Worm (Caenorhabditis elegans) whole organism, L4 larva: ENCODE results near the gene B0334.20.

Experiments used
- D1046.2 ChIP-seq: fragments of 200-800 bp; sonication (Bioruptor generic); IDR thresholded peaks from 2 replicates; pipeline ENCODE4 v1.3.6; 2022; ENCODE audit warnings: missing genetic modification characterization, missing compliant biosample characterization
- F44E2.7 ChIP-seq: fragments of 200-800 bp; sonication (Bioruptor generic); IDR thresholded peaks from 2 replicates; pipeline ENCODE4 v2.1.2; 2022; ENCODE audit warnings: missing genetic modification characterization, missing compliant biosample characterization
- F49E8.2 ChIP-seq: sonication (generic microtip); optimal IDR thresholded peaks from 2 replicates; lab custom pipeline; 2016; ENCODE audit warnings: missing compliant biosample characterization, mild to moderate bottlenecking, missing genetic modification characterization, borderline replicate concordance
- R02D3.7 ChIP-seq: fragments of 150-350 bp; sonication (generic microtip); optimal IDR thresholded peaks from 3 replicates; lab custom pipeline; 2014; ENCODE audit warnings: missing biosample characterization, missing genetic modification characterization
- Y105C5A.15 ChIP-seq: fragments of 200-800 bp; sonication (Bioruptor generic); IDR thresholded peaks from 2 replicates; pipeline ENCODE4 v1.3.6; 2022; ENCODE audit warnings: missing genetic modification characterization, missing compliant biosample characterization
- ZK337.2 ChIP-seq: fragments of 200-800 bp; sonication (Bioruptor generic); IDR thresholded peaks from 2 replicates; pipeline ENCODE4 v1.3.6; 2022; ENCODE audit warnings: missing genetic modification reagents, missing genetic modification characterization, missing compliant biosample characterization
- ama-1 ChIP-seq: fragments of 150-350 bp; optimal IDR thresholded peaks from 2 replicates; lab custom pipeline; 2014; ENCODE audit warnings: inconsistent platforms, mixed read lengths
- arid-1 ChIP-seq: fragments of 200-800 bp; sonication (Bioruptor generic); conservative IDR thresholded peaks from 2 replicates; pipeline ENCODE4 v1.3.6; 2022; ENCODE audit warnings: missing genetic modification reagents, missing genetic modification characterization, missing compliant biosample characterization
- attf-4 ChIP-seq: sonication (generic microtip); optimal IDR thresholded peaks from 3 replicates; lab custom pipeline; 2017; ENCODE audit warnings: missing biosample characterization, missing genetic modification characterization
- ceh-32 ChIP-seq: sonication (generic microtip); optimal IDR thresholded peaks from 2 replicates; lab custom pipeline; 2016; ENCODE audit warnings: mild to moderate bottlenecking, missing genetic modification characterization, missing compliant biosample characterization; ENCODE audit not compliant: poor library complexity
- daf-16 ChIP-seq, 3 experiments: sonication (generic microtip); optimal IDR thresholded peaks; 2 replicates each; lab custom pipeline; 2016 to 2017; ENCODE audit warnings: missing genetic modification characterization in 3 of 3, missing genetic modification reagents in 3 of 3, mild to moderate bottlenecking in 2 of 3, missing compliant biosample characterization in 2 of 3, missing biosample characterization in 1 of 3, moderate library complexity in 1 of 3
- daf-19 ChIP-seq: fragments of 200-800 bp; sonication (Bioruptor generic); conservative IDR thresholded peaks from 2 replicates; pipeline ENCODE4 v1.3.6; 2022; ENCODE audit warnings: missing genetic modification characterization, missing compliant biosample characterization
- dmd-6 ChIP-seq: fragments of 200-800 bp; sonication (Bioruptor generic); IDR thresholded peaks from 2 replicates; pipeline ENCODE4 v1.3.6; 2022; ENCODE audit warnings: missing genetic modification reagents, missing genetic modification characterization, missing compliant biosample characterization
- dmd-8 ChIP-seq: fragments of 200-800 bp; sonication (Bioruptor generic); IDR thresholded peaks from 2 replicates; pipeline ENCODE4 v1.3.6; 2022; ENCODE audit warnings: missing genetic modification characterization, missing compliant biosample characterization
- dpl-1 ChIP-seq: fragments of 150-350 bp; optimal IDR thresholded peaks from 2 replicates; lab custom pipeline; 2014; ENCODE audit warnings: missing biosample characterization, missing genetic modification reagents, missing genetic modification characterization
- egl-27 ChIP-seq: sonication (generic microtip); optimal IDR thresholded peaks from 3 replicates; lab custom pipeline; 2017; ENCODE audit warnings: missing biosample characterization, missing genetic modification reagents, missing genetic modification characterization
- fkh-10 ChIP-seq: fragments of 150-350 bp; optimal IDR thresholded peaks from 2 replicates; lab custom pipeline; 2014; ENCODE audit warnings: missing biosample characterization, missing genetic modification reagents, missing genetic modification characterization
- fos-1 ChIP-seq: fragments of 150-350 bp; optimal IDR thresholded peaks from 2 replicates; lab custom pipeline; 2014; ENCODE audit warnings: missing biosample characterization, missing genetic modification characterization
- gei-8 ChIP-seq: fragments of 200-800 bp; sonication (Bioruptor generic); optimal IDR thresholded peaks from 2 replicates; lab custom pipeline; 2018; ENCODE audit warnings: mild to moderate bottlenecking, missing genetic modification characterization, missing compliant biosample characterization
- hif-1 ChIP-seq, 2 experiments: sonication (generic microtip); optimal IDR thresholded peaks; 2 replicates each; lab custom pipeline; 2016 to 2017; ENCODE audit warnings: missing compliant biosample characterization in 2 of 2, missing genetic modification characterization in 2 of 2, missing genetic modification reagents in 2 of 2, missing genotype in 2 of 2, mild to moderate bottlenecking in 1 of 2
- hlh-11 ChIP-seq: fragments of 200-800 bp; sonication (Bioruptor generic); optimal IDR thresholded peaks from 2 replicates; lab custom pipeline; 2018; ENCODE audit warnings: mild to moderate bottlenecking, missing genetic modification characterization, missing compliant biosample characterization
- hlh-30 ChIP-seq: sonication (generic microtip); optimal IDR thresholded peaks from 2 replicates; lab custom pipeline; 2017; ENCODE audit warnings: antibody characterized with exemption, mild to moderate bottlenecking, missing genetic modification characterization, missing compliant biosample characterization; ENCODE audit not compliant: insufficient read depth
- hmg-1.1 ChIP-seq: fragments of 200-800 bp; sonication (Bioruptor generic); IDR thresholded peaks from 2 replicates; pipeline ENCODE4 v1.3.6; 2022; ENCODE audit warnings: missing genetic modification reagents, missing genetic modification characterization, missing compliant biosample characterization
- jun-1 ChIP-seq: fragments of 150-350 bp; optimal IDR thresholded peaks from 2 replicates; lab custom pipeline; 2014; ENCODE audit warnings: missing biosample characterization, missing genetic modification reagents, missing genetic modification characterization
- lin-39 ChIP-seq: fragments of 150-350 bp; optimal IDR thresholded peaks from 2 replicates; lab custom pipeline; 2014; ENCODE audit warnings: missing biosample characterization, missing genetic modification reagents, missing genetic modification characterization
- lir-3 ChIP-seq: sonication (generic microtip); optimal IDR thresholded peaks from 2 replicates; lab custom pipeline; 2016; ENCODE audit warnings: mild to moderate bottlenecking, missing genetic modification characterization, missing compliant biosample characterization
- lsy-2 ChIP-seq, 2 experiments: fragments of 150-350 bp in 1 of 2; sonication (generic microtip) in 1 of 2; optimal IDR thresholded peaks; 2 replicates each; lab custom pipeline; 2014 to 2017; ENCODE audit warnings: missing biosample characterization in 2 of 2, missing genetic modification characterization in 2 of 2
- mdl-1 ChIP-seq, 2 experiments: fragments of 150-350 bp in 1 of 2; sonication (generic microtip) in 1 of 2; optimal IDR thresholded peaks; 2 replicates each; lab custom pipeline; 2014 to 2017; ENCODE audit warnings: missing biosample characterization in 2 of 2, missing genetic modification characterization in 2 of 2
- mes-2 ChIP-seq: sonication (generic microtip); optimal IDR thresholded peaks from 2 replicates; lab custom pipeline; 2016; ENCODE audit warnings: missing genotype, mild to moderate bottlenecking, missing genetic modification characterization, missing compliant biosample characterization; ENCODE audit not compliant: poor library complexity, severe bottlenecking
- nhr-237 ChIP-seq: sonication (generic microtip); optimal IDR thresholded peaks from 2 replicates; lab custom pipeline; 2017; ENCODE audit warnings: missing biosample characterization, missing genetic modification characterization
- nhr-28 ChIP-seq: fragments of 150-350 bp; optimal IDR thresholded peaks from 2 replicates; lab custom pipeline; 2014; ENCODE audit warnings: missing biosample characterization, missing genetic modification characterization
- nhr-77 ChIP-seq: fragments of 150-350 bp; optimal IDR thresholded peaks from 2 replicates; lab custom pipeline; 2014; ENCODE audit warnings: missing biosample characterization, missing genetic modification characterization
- pqm-1 ChIP-seq: sonication (generic microtip); optimal IDR thresholded peaks from 2 replicates; lab custom pipeline; 2017; ENCODE audit warnings: missing biosample characterization, missing genetic modification characterization
- saeg-2 ChIP-seq: fragments of 200-800 bp; sonication (Bioruptor generic); IDR thresholded peaks from 2 replicates; pipeline ENCODE4 v1.3.6; 2022; ENCODE audit warnings: missing genetic modification reagents, missing genetic modification characterization, missing compliant biosample characterization
- set-16 ChIP-seq: fragments of 200-800 bp; sonication (Bioruptor generic); IDR thresholded peaks from 2 replicates; pipeline ENCODE4 v1.3.6; 2022; ENCODE audit warnings: missing genetic modification reagents, missing genetic modification characterization, missing compliant biosample characterization
- snpc-1.2 ChIP-seq: fragments of 200-800 bp; sonication (Bioruptor generic); IDR thresholded peaks from 2 replicates; pipeline ENCODE4 v1.3.6; 2022; ENCODE audit warnings: missing genetic modification reagents, missing genetic modification characterization, missing compliant biosample characterization
- snpc-4 ChIP-seq: fragments of 150-350 bp; optimal IDR thresholded peaks from 2 replicates; lab custom pipeline; 2014; ENCODE audit warnings: missing biosample characterization, missing genetic modification characterization
- spr-1 ChIP-seq: sonication (generic microtip); optimal IDR thresholded peaks from 2 replicates; lab custom pipeline; 2016; ENCODE audit warnings: mild to moderate bottlenecking, missing genetic modification characterization, missing compliant biosample characterization
- tag-97 ChIP-seq: fragments of 200-800 bp; sonication (Bioruptor generic); IDR thresholded peaks from 2 replicates; pipeline ENCODE4 v1.3.6; 2022; ENCODE audit warnings: missing genetic modification characterization, missing compliant biosample characterization
- tra-1 ChIP-seq: fragments of 200-800 bp; sonication (Bioruptor generic); IDR thresholded peaks from 2 replicates; pipeline ENCODE4 v1.3.6; 2022; ENCODE audit warnings: missing genetic modification reagents, missing genetic modification characterization, missing compliant biosample characterization
- unc-62 ChIP-seq, 3 experiments: fragments of 150-350 bp in 1 of 3; sonication (generic microtip); optimal IDR thresholded peaks in 2 of 3; peaks in 1 of 3; 1 replicate in 1 of 3; 2 replicates in 2 of 3; lab custom pipeline; 2014 to 2017; ENCODE audit warnings: missing biosample characterization in 3 of 3, missing genetic modification characterization in 3 of 3, missing genetic modification reagents in 3 of 3, missing genotype in 1 of 3
- vab-7 ChIP-seq: fragments of 200-800 bp; sonication (Bioruptor generic); IDR thresholded peaks from 2 replicates; pipeline ENCODE4 v1.3.6; 2022; ENCODE audit warnings: missing genetic modification reagents, missing genetic modification characterization, missing compliant biosample characterization
- zfp-3 ChIP-seq: fragments of 200-800 bp; sonication (Bioruptor generic); conservative IDR thresholded peaks from 2 replicates; pipeline ENCODE4 v1.3.6; 2022; ENCODE audit warnings: missing genetic modification reagents, missing genetic modification characterization, missing compliant biosample characterization

Gene B0334.20

DNA sequence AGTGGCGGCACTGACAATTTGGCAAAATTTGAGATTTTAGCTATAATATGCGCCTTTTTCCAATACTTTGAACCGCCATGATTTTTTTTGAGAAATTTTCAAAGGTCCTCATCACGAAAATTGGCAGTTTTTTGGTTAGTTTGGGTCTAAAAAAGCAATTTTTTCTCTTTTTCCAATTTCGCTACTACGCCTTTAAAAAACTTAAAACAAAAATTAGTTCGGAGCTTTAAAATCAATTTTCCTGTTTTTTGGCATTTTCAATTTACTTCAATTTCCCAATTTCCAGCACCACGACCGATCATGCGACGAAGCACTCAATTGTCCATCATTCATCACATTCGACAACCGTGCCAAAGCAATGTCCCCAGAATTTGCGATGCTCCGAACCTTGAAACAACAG, 2.9 kb downstream of the B0334.20 start, which contains the start of gene B0334.5:
Gene B0334.5, plus strand, starts transcription at position 301 of the 400 bp plus-strand sequence.
- TF ChIP-seq unc-62 (GFP tag; optimal IDR thresholded peaks at IDR 0.05 in 1 of 2; lab: Kevin White, UChicago) (peak in 1 of 2 experiments; percentile 81), unc-62 (tag; optimal IDR thresholded peaks at IDR 0.05; lab: Kevin White, UChicago) (no peak), egl-27 (no peak)

DNA sequence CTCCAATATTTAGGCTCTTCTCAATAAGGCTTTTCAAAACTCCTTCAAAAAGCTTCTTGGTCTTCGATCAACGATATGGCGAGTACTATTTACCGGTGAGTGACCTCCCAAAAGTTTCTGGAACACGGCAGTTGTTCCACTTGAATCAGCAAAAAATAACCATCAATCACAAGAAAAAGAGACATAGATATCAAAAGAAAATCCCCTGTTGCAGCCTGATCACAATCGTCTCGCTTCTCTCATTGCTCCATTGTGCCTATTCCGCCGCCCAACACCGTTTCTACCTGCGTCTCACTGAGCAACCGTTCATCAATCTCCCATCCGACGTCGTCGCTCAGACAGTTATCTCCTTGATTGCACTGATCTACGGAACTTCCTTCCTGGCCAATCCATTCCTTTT, 3.5 kb downstream of the B0334.20 start, which contains the start of gene emc-5:
Gene emc-5, plus strand, starts transcription at position 14 of the 400 bp plus-strand sequence.
- TF ChIP-seq arid-1 (GFP tag; lab: Robert Waterston, UW) = no peak
- no peak for TF ChIP-seq mdl-1 (tag; optimal IDR thresholded peaks at IDR 0.05; lab: Kevin White, UChicago)
- peak in 1 of 2 experiments; percentile 43 for TF ChIP-seq daf-16 (GFP tag; optimal IDR thresholded peaks at IDR 0.05; lab: Kevin White, UChicago)
- TF ChIP-seq daf-16 (tag; optimal IDR thresholded peaks at IDR 0.05; lab: Kevin White, UChicago) = no peak
- TF ChIP-seq lsy-2 (tag; optimal IDR thresholded peaks at IDR 0.05; lab: Kevin White, UChicago) = peak in 1 of 2 experiments; percentile 15
- peak; percentile 29 for TF ChIP-seq mes-2 (tag; lab: Kevin White, UChicago)

DNA sequence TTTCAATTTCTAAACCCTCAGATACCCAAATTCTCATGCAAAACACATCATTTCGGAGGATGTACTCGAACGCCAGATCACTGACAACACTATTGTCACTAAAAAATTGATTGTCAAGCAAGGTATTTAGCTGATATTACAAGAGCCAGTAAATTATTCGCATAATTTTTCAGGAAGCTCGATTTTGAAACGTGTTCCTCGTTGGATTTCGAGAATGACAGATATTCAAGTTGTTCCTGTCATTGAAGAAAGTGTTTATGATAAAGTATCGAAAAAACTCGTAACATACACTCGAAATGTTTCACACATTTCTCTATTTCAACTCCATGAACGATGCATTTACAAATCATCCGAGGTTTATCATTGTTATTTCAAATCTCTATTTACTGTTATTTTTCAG, 4.5 kb downstream of the B0334.20 start:
- TF ChIP-seq mdl-1 (tag; optimal IDR thresholded peaks at IDR 0.05; lab: Kevin White, UChicago) (no peak), snpc-1.2 (GFP tag; lab: Robert Waterston, UW) (no peak), dmd-6 (GFP tag; lab: Robert Waterston, UW) (no peak), pqm-1 (tag; lab: Kevin White, UChicago) (no peak), lir-3 (tag; lab: Kevin White, UChicago) (no peak), lin-39 (no peak), daf-16 (GFP tag; optimal IDR thresholded peaks at IDR 0.05; lab: Kevin White, UChicago) (no peak), daf-16 (tag; optimal IDR thresholded peaks at IDR 0.05; lab: Kevin White, UChicago) (no peak), fos-1 (tag; lab: Kevin White, UChicago) (no peak), spr-1 (no peak), zfp-3 (GFP tag; lab: Robert Waterston, UW) (no peak), snpc-4 (tag; lab: Kevin White, UChicago) (no peak)

ce11 chrII:11495307-11495706, 5.0 kb downstream of the B0334.20 start, which contains the start of the genes ooc-3 and B0334.4:
Gene ooc-3 (minus strand): TSS chrII:11495321.
Gene B0334.4 (plus strand): TSS chrII:11495692.
- TF ChIP-seq fkh-10 (GFP tag; lab: Kevin White, UChicago) (no peak), dpl-1 (GFP tag; lab: Kevin White, UChicago) (peak; percentile 42), nhr-237 (no peak), jun-1 (tag; lab: Kevin White, UChicago) (no peak), egl-27 (no peak), attf-4 (tag; lab: Kevin White, UChicago) (no peak), nhr-28 (tag; lab: Kevin White, UChicago) (no peak), hlh-30 (peak; percentile 7), F44E2.7 (GFP tag; lab: Robert Waterston, UW) (no peak), hlh-11 (tag; lab: Kevin White, UChicago) (no peak), set-16 (GFP tag; lab: Robert Waterston, UW) (no peak), gei-8 (GFP tag; lab: Kevin White, UChicago) (no peak), D1046.2 (GFP tag; lab: Robert Waterston, UW) (no peak), mes-2 (tag; lab: Kevin White, UChicago) (peak; percentile 26), lsy-2 (tag; optimal IDR thresholded peaks at IDR 0.05; lab: Kevin White, UChicago) (peak in 1 of 2 experiments; percentile 94), nhr-77 (no peak), hmg-1.1 (GFP tag; lab: Robert Waterston, UW) (no peak), Y105C5A.15 (GFP tag; lab: Robert Waterston, UW) (no peak), tra-1 (GFP tag; lab: Robert Waterston, UW) (no peak), snpc-1.2 (GFP tag; lab: Robert Waterston, UW) (no peak), vab-7 (GFP tag; lab: Robert Waterston, UW) (no peak), tag-97 (GFP tag; lab: Robert Waterston, UW) (no peak), spr-1 (no peak), ceh-32 (tag; lab: Kevin White, UChicago) (no peak), arid-1 (GFP tag; lab: Robert Waterston, UW) (no peak), ama-1 (lab: Kevin White, UChicago) (no peak), ZK337.2 (GFP tag; lab: Robert Waterston, UW) (no peak), dmd-8 (GFP tag; lab: Robert Waterston, UW) (no peak), lir-3 (tag; lab: Kevin White, UChicago) (no peak), R02D3.7 (tag; lab: Kevin White, UChicago) (no peak), hif-1 (tag; optimal IDR thresholded peaks at IDR 0.05; lab: Kevin White, UChicago) (no peak), F49E8.2 (tag; lab: Kevin White, UChicago) (no peak), saeg-2 (GFP tag; lab: Robert Waterston, UW) (no peak), daf-19 (no peak)
